Worm (Caenorhabditis elegans) whole organism, young adult: ENCODE measurements around the gene lgc-52.

ENCODE experiments used
- B0336.3 ChIP-seq: fragments of 200-800 bp; sonication (Bioruptor generic); IDR thresholded peaks from 2 replicates; pipeline ENCODE4 v1.3.6; 2022; ENCODE audit warnings: missing genetic modification characterization, missing compliant biosample characterization
- C17E4.6 ChIP-seq: fragments of 200-800 bp; sonication (Bioruptor generic); IDR thresholded peaks from 2 replicates; pipeline ENCODE4 v1.3.6; 2022; ENCODE audit warnings: missing genetic modification reagents, missing genetic modification characterization, missing compliant biosample characterization
- F39B2.1 ChIP-seq: fragments of 200-800 bp; sonication (Bioruptor generic); IDR thresholded peaks from 2 replicates; pipeline ENCODE4 v1.3.6; 2022; ENCODE audit warnings: missing genetic modification reagents, missing genetic modification characterization, missing compliant biosample characterization
- K11D2.4 ChIP-seq: fragments of 200-800 bp; sonication (Bioruptor generic); IDR thresholded peaks from 2 replicates; pipeline ENCODE4 v1.3.6; 2022; ENCODE audit warnings: missing genetic modification reagents, missing genetic modification characterization, missing compliant biosample characterization
- ceh-40 ChIP-seq: fragments of 200-800 bp; sonication (Bioruptor generic); IDR thresholded peaks from 2 replicates; pipeline ENCODE4 v1.3.6; 2022; ENCODE audit warnings: missing genetic modification characterization, missing compliant biosample characterization
- gei-17 ChIP-seq: fragments of 200-800 bp; sonication (Bioruptor generic); optimal IDR thresholded peaks from 2 replicates; lab custom pipeline; 2018; ENCODE audit warnings: mild to moderate bottlenecking, missing genetic modification characterization, missing compliant biosample characterization
- hmg-20 ChIP-seq: fragments of 200-800 bp; sonication (Bioruptor generic); IDR thresholded peaks from 2 replicates; pipeline ENCODE4 v1.3.6; 2022; ENCODE audit warnings: missing genetic modification reagents, missing genetic modification characterization, missing compliant biosample characterization
- madf-6 ChIP-seq: fragments of 200-800 bp; sonication (Bioruptor generic); IDR thresholded peaks from 2 replicates; pipeline ENCODE4 v1.3.6; 2022; ENCODE audit warnings: missing genetic modification reagents, missing genetic modification characterization, missing compliant biosample characterization
- nfya-1 ChIP-seq: sonication (generic microtip); optimal IDR thresholded peaks from 2 replicates; lab custom pipeline; 2017; ENCODE audit warnings: antibody characterized with exemption, missing compliant biosample characterization, missing genetic modification characterization, borderline replicate concordance; ENCODE audit not compliant: insufficient read depth
- rpc-1 ChIP-seq, 2 experiments: fragments of 150-350 bp in 1 of 2; sonication (generic microtip) in 1 of 2; optimal IDR thresholded peaks; 2 replicates each; lab custom pipeline; 2014 to 2018; ENCODE audit warnings: missing biosample characterization in 1 of 2, missing genetic modification characterization in 1 of 2, missing genetic modification reagents in 1 of 2, missing genotype in 1 of 2
- snpc-1.1 ChIP-seq: sonication (generic microtip); optimal IDR thresholded peaks from 2 replicates; lab custom pipeline; 2017; ENCODE audit warnings: missing genetic modification characterization, mild to moderate bottlenecking, missing compliant biosample characterization, antibody characterized with exemption, moderate library complexity, missing genotype, missing genetic modification reagents; ENCODE audit not compliant: insufficient read depth
- unc-62 ChIP-seq: fragments of 150-350 bp; optimal IDR thresholded peaks from 2 replicates; lab custom pipeline; 2014; ENCODE audit warnings: missing biosample characterization, missing genetic modification reagents, missing genetic modification characterization
- ztf-18 ChIP-seq: sonication (generic microtip); optimal IDR thresholded peaks from 2 replicates; lab custom pipeline; 2016; ENCODE audit warnings: missing genotype, mild to moderate bottlenecking, missing genetic modification characterization, missing compliant biosample characterization
- ztf-26 ChIP-seq: sonication (generic microtip); optimal IDR thresholded peaks from 2 replicates; lab custom pipeline; 2017; ENCODE audit warnings: missing genetic modification characterization, missing compliant biosample characterization

Gene lgc-52

DNA sequence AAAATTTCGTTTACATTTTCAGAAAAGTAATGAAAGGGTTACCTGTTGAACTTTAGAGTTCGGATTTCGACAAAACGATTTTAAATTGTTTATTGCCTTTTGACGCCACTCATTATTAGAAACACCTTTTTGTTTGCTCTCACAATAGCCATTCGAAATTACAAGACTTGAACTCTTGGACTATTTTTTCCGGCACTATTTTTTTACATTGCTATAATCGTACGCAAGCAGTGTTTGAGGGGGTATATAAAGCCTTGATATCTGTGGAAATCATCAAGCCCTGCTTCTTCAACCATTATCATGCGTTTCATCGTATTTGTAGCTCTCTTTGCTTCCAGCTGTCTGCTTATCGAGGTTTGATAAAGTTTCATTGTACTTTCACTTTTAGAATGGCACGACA is 55.7 kb downstream of the lgc-52 start, which contains the start of gene pqn-91:
Gene pqn-91, plus strand, starts transcription at position 301 of the 400 bp plus-strand sequence.
- TF ChIP-seq K11D2.4 (GFP tag; lab: Robert Waterston, UW) (no peak), madf-6 (GFP tag; lab: Robert Waterston, UW) (no peak), hmg-20 (GFP tag; lab: Robert Waterston, UW) (no peak), B0336.3 (no peak), unc-62 (GFP tag; lab: Kevin White, UChicago) (no peak), gei-17 (GFP tag; lab: Kevin White, UChicago) (no peak), ceh-40 (GFP tag; lab: Robert Waterston, UW) (no peak), ztf-26 (tag; lab: Kevin White, UChicago) (no peak), ztf-18 (no peak), C17E4.6 (no peak), F39B2.1 (GFP tag; lab: Robert Waterston, UW) (no peak), rpc-1 (optimal IDR thresholded peaks at IDR 0.05; lab: Kevin White, UChicago) (no peak), rpc-1 (tag; optimal IDR thresholded peaks at IDR 0.05; lab: Kevin White, UChicago) (no peak), nfya-1 (no peak), snpc-1.1 (tag; lab: Kevin White, UChicago) (no peak)
